ENCODE assay signal across 1 fruit fly cellular context in the genomic region with DNA sequence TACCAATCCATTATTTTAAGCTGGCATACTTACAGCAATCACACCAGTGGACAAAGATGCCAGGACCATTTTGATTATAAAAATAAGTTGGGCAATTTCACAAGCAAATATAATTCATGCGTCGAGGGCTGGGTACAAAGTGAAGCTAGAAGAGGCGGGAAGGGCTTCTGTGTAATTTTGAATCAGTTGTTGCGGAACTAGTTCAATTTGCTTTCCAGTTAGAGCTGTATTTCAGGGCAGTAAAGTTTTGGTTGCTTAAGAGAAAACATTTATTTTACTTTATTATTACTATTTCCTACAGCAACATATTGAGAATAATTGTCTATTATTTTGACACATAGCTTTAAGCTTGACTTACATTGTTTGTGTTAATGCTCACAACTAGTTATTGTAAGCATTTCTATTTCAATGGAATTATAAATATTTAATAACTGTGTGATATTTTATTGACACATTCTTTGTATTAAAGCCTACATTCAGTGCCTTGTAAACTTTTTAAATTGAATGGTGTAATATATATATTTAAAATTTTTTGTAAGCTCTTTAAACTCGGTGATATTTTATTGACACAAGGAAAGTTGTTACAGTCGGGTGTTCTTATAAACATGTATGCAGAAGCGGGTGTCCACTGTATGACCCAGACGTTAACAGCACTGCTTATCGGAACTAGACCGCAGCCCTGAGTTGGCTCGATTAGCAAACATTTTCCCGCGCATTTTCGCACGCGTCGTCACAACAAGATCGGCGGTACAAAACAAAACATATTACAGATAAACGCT.
TF ChIP-seq lines count a peak whose summit lies in the region.

A gene (minus strand): TSS at position 150 of the 779 bp plus-strand sequence.
A gene (plus strand): TSS at position 669 of the 779 bp plus-strand sequence.

TF ChIP-seq in whole organism, embryonic, 481 proteins besides CTCF, POLR2A, EP300 and RAD21 (continued from another document and continues in another):
- TF ChIP-seq HLH4C (GFP tag; IDR thresholded peaks at IDR 0.05; lab: Robert Waterston, UW; ENCODE audit: partially characterized antibody) (no peak), fd96Cb (tag; optimal IDR thresholded peaks at IDR 0.05; lab: Kevin White, UChicago) (peak; percentile 63), CG7786 (GFP tag; optimal IDR thresholded peaks at IDR 0.05; lab: Kevin White, UChicago) (peak; percentile 52), mam (GFP tag; optimal IDR thresholded peaks at IDR 0.05; lab: Kevin White, UChicago) (peak; percentile 74), ewg (GFP tag; optimal IDR thresholded peaks at IDR 0.05; lab: Kevin White, UChicago) (peak; percentile 42), Dek (tag; optimal IDR thresholded peaks at IDR 0.05; lab: Kevin White, UChicago) (peak; percentile 78), H15 (GFP tag; IDR thresholded peaks at IDR 0.05; lab: Robert Waterston, UW) (peak; percentile 79; the same call in 2 of the 3 replicates), tup (GFP tag; optimal IDR thresholded peaks at IDR 0.05; lab: Kevin White, UChicago) (peak; percentile 33), CG6813 (GFP tag; optimal IDR thresholded peaks at IDR 0.05; lab: Kevin White, UChicago) (peak; percentile 47), CG33213 (GFP tag; optimal IDR thresholded peaks at IDR 0.05; lab: Kevin White, UChicago) (no peak), CG3726 (GFP tag; IDR thresholded peaks at IDR 0.05; lab: Robert Waterston, UW) (peak; percentile 70; the same call in 1 of the 3 replicates), hbn (GFP tag; IDR thresholded peaks at IDR 0.05; lab: Robert Waterston, UW; ENCODE audit: partially characterized antibody) (no peak), CG18599 (GFP tag; optimal IDR thresholded peaks at IDR 0.05; lab: Kevin White, UChicago) (peak; percentile 81), CG2120 (GFP tag; optimal IDR thresholded peaks at IDR 0.05; lab: Kevin White, UChicago) (peak; percentile 85), grn (GFP tag; optimal IDR thresholded peaks at IDR 0.05; lab: Kevin White, UChicago) (no peak), CG1233 (GFP tag; optimal IDR thresholded peaks at IDR 0.05; lab: Kevin White, UChicago) (peak; percentile 73), br (optimal IDR thresholded peaks at IDR 0.05; lab: Kevin White, UChicago) (no peak), ro (GFP tag; IDR thresholded peaks at IDR 0.05; lab: Robert Waterston, UW) (peak; percentile 32; the same call in 1 of the 2 replicates), croc (GFP tag; conservative IDR thresholded peaks at IDR 0.05; lab: Robert Waterston, UW) (peak; percentile 56), Fer1 (GFP tag; optimal IDR thresholded peaks at IDR 0.05; lab: Kevin White, UChicago) (no peak), D19B (GFP tag; optimal IDR thresholded peaks at IDR 0.05; lab: Kevin White, UChicago) (peak; percentile 67), Jarid2 (GFP tag; optimal IDR thresholded peaks at IDR 0.05; lab: Kevin White, UChicago) (peak; percentile 20), fd64A (GFP tag; optimal IDR thresholded peaks at IDR 0.05; lab: Kevin White, UChicago) (no peak), gro (GFP tag; optimal IDR thresholded peaks at IDR 0.05; lab: Kevin White, UChicago) (no peak), Sry-β (GFP tag; optimal IDR thresholded peaks at IDR 0.05; lab: Kevin White, UChicago) (peak; percentile 30), kni (GFP tag; optimal IDR thresholded peaks at IDR 0.05; lab: Kevin White, UChicago) (peak; percentile 76), ftz-f1 (GFP tag; optimal IDR thresholded peaks at IDR 0.05; lab: Kevin White, UChicago) (no peak), Antp (GFP tag; optimal IDR thresholded peaks at IDR 0.05; lab: Kevin White, UChicago) (peak; percentile 58), CG7963 (GFP tag; IDR thresholded peaks at IDR 0.05; lab: Robert Waterston, UW; ENCODE audit: partially characterized antibody) (no peak), CG10147 (GFP tag; optimal IDR thresholded peaks at IDR 0.05; lab: Kevin White, UChicago) (peak; percentile 68), Vsx1 (GFP tag; optimal IDR thresholded peaks at IDR 0.05; lab: Kevin White, UChicago) (no peak), CG10321 (GFP tag; IDR thresholded peaks at IDR 0.05; lab: Robert Waterston, UW) (no peak), chif (GFP tag; optimal IDR thresholded peaks at IDR 0.05; lab: Kevin White, UChicago) (peak in 1 of 2 experiments; percentile 66), Ptx1 (GFP tag; IDR thresholded peaks at IDR 0.05; lab: Robert Waterston, UW) (peak; percentile 84), pzg (GFP tag; optimal IDR thresholded peaks at IDR 0.05; lab: Kevin White, UChicago) (peak; percentile 49), dimm (GFP tag; IDR thresholded peaks at IDR 0.05; lab: Robert Waterston, UW) (peak; percentile 38; the same call in 1 of the 2 replicates), grau (tag; optimal IDR thresholded peaks at IDR 0.05; lab: Kevin White, UChicago) (peak; percentile 98), zfh2 (GFP tag; optimal IDR thresholded peaks at IDR 0.05; lab: Kevin White, UChicago) (peak; percentile 74), bsh (GFP tag; optimal IDR thresholded peaks at IDR 0.05; lab: Kevin White, UChicago) (peak in 1 of 2 experiments; percentile 66), CG10565 (GFP tag; optimal IDR thresholded peaks at IDR 0.05; lab: Kevin White, UChicago) (no peak), CG11695 (GFP tag; IDR thresholded peaks at IDR 0.05; lab: Robert Waterston, UW) (peak; percentile 60; the same call in 1 of the 3 replicates), corto (GFP tag; optimal IDR thresholded peaks at IDR 0.05; lab: Kevin White, UChicago) (no peak), ara (GFP tag; IDR thresholded peaks at IDR 0.05; lab: Robert Waterston, UW) (peak; percentile 56), NC2β (GFP tag; optimal IDR thresholded peaks at IDR 0.05; lab: Kevin White, UChicago) (no peak), CG17568 (GFP tag; optimal IDR thresholded peaks at IDR 0.05; lab: Kevin White, UChicago) (no peak), CG5953 (GFP tag; IDR thresholded peaks at IDR 0.05; lab: Robert Waterston, UW) (peak; percentile 35; the same call in 1 of the 2 replicates), Xbp1 (GFP tag; optimal IDR thresholded peaks at IDR 0.05; lab: Kevin White, UChicago) (peak; percentile 88), ttk (GFP tag; IDR thresholded peaks at IDR 0.05; lab: Robert Waterston, UW) (peak; percentile 55; the same call in 1 of the 2 replicates), CG30403 (GFP tag; optimal IDR thresholded peaks at IDR 0.05; lab: Kevin White, UChicago) (peak; percentile 90), CG1647 (GFP tag; optimal IDR thresholded peaks at IDR 0.05; lab: Kevin White, UChicago) (no peak), pfk (GFP tag; optimal IDR thresholded peaks at IDR 0.05; lab: Kevin White, UChicago) (no peak), crp (GFP tag; optimal IDR thresholded peaks at IDR 0.05; lab: Kevin White, UChicago) (peak in 1 of 2 experiments; percentile 42), yki (optimal IDR thresholded peaks at IDR 0.05; lab: Kevin White, UChicago) (no peak), zf30C (GFP tag; optimal IDR thresholded peaks at IDR 0.05; lab: Kevin White, UChicago) (no peak), mld (GFP tag; IDR thresholded peaks at IDR 0.05; lab: Robert Waterston, UW; ENCODE audit: partially characterized antibody) (no peak), Neu2 (GFP tag; optimal IDR thresholded peaks at IDR 0.05; lab: Kevin White, UChicago; ENCODE audit: borderline replicate concordance) (no peak), cato (GFP tag; optimal IDR thresholded peaks at IDR 0.05; lab: Kevin White, UChicago; ENCODE audit: borderline replicate concordance) (peak; percentile 47), Hsf (GFP tag; optimal IDR thresholded peaks at IDR 0.05; lab: Kevin White, UChicago) (peak; percentile 74), Rx (GFP tag; IDR thresholded peaks at IDR 0.05; lab: Robert Waterston, UW) (peak; percentile 48; the same call in 1 of the 2 replicates), caup (GFP tag; optimal IDR thresholded peaks at IDR 0.05; lab: Kevin White, UChicago; ENCODE audit: severe bottlenecking) (peak; percentile 59), CG3407 (GFP tag; optimal IDR thresholded peaks at IDR 0.05; lab: Kevin White, UChicago) (peak; percentile 38), toy (GFP tag; IDR thresholded peaks at IDR 0.05; lab: Robert Waterston, UW) (peak; percentile 67; the same call in 1 of the 2 replicates), ase (GFP tag; IDR thresholded peaks at IDR 0.05; lab: Robert Waterston, UW) (peak; percentile 69; the same call in 1 of the 3 replicates), chinmo (GFP tag; IDR thresholded peaks at IDR 0.05; lab: Robert Waterston, UW; ENCODE audit: partially characterized antibody) (no peak), CG15479 (GFP tag; optimal IDR thresholded peaks at IDR 0.05; lab: Kevin White, UChicago) (no peak), esg (GFP tag; conservative IDR thresholded peaks at IDR 0.05; lab: Robert Waterston, UW) (peak; percentile 82), CG17829 (tag; optimal IDR thresholded peaks at IDR 0.05; lab: Kevin White, UChicago) (peak; percentile 81), Dref (GFP tag; IDR thresholded peaks at IDR 0.05; lab: Robert Waterston, UW) (peak; percentile 57), CG2202 (tag; optimal IDR thresholded peaks at IDR 0.05; lab: Kevin White, UChicago) (peak; percentile 22), sisA (GFP tag; IDR thresholded peaks at IDR 0.05; lab: Robert Waterston, UW) (peak; percentile 86), Tbp (GFP tag; optimal IDR thresholded peaks at IDR 0.05; lab: Kevin White, UChicago) (no peak), CHES-1-like (GFP tag; optimal IDR thresholded peaks at IDR 0.05; lab: Kevin White, UChicago) (no peak), Taf1 (GFP tag; IDR thresholded peaks at IDR 0.05; lab: Robert Waterston, UW) (peak; percentile 58; the same call in 1 of the 2 replicates), HmgD (GFP tag; optimal IDR thresholded peaks at IDR 0.05; lab: Kevin White, UChicago) (no peak), sna (GFP tag; IDR thresholded peaks at IDR 0.05; lab: Robert Waterston, UW; ENCODE audit: partially characterized antibody) (no peak), CG6689 (GFP tag; IDR thresholded peaks at IDR 0.05; lab: Robert Waterston, UW) (peak; percentile 81), Ravus (GFP tag; IDR thresholded peaks at IDR 0.05; lab: Robert Waterston, UW) (no peak), CG6854 (GFP tag; optimal IDR thresholded peaks at IDR 0.05; lab: Kevin White, UChicago) (no peak), CG17802 (tag; optimal IDR thresholded peaks at IDR 0.05; lab: Kevin White, UChicago) (peak; percentile 15), gcm (GFP tag; optimal IDR thresholded peaks at IDR 0.05; lab: Kevin White, UChicago) (peak; percentile 63), maf-S (GFP tag; optimal IDR thresholded peaks at IDR 0.05; lab: Kevin White, UChicago) (peak; percentile 23), CG9215 (GFP tag; IDR thresholded peaks at IDR 0.05; lab: Robert Waterston, UW) (peak; percentile 83), pb (GFP tag; optimal IDR thresholded peaks at IDR 0.05; lab: Kevin White, UChicago) (no peak), CG8359 (GFP tag; optimal IDR thresholded peaks at IDR 0.05; lab: Kevin White, UChicago; ENCODE audit: borderline replicate concordance) (peak; percentile 33), nom (GFP tag; optimal IDR thresholded peaks at IDR 0.05; lab: Kevin White, UChicago) (peak; percentile 59), CG2678 (tag; optimal IDR thresholded peaks at IDR 0.05; lab: Kevin White, UChicago) (no peak), so (GFP tag; IDR thresholded peaks at IDR 0.05; lab: Robert Waterston, UW) (0 out of 3 replicates have a peak, but pooled peaks have one; percentile 45), CG17612 (GFP tag; IDR thresholded peaks at IDR 0.05; lab: Robert Waterston, UW) (no peak), lilli (GFP tag; optimal IDR thresholded peaks at IDR 0.05; lab: Kevin White, UChicago) (peak; percentile 72), odd (GFP tag; optimal IDR thresholded peaks at IDR 0.05; lab: Kevin White, UChicago) (no peak), CG13296 (GFP tag; optimal IDR thresholded peaks at IDR 0.05; lab: Kevin White, UChicago) (peak; percentile 69), sens (GFP tag; lab: Kevin White, UChicago) (peak; percentile 91), CG15696 (tag; optimal IDR thresholded peaks at IDR 0.05; lab: Kevin White, UChicago) (peak; percentile 72), bcd (GFP tag; optimal IDR thresholded peaks at IDR 0.05; lab: Kevin White, UChicago) (peak; percentile 83), zen (tag; optimal IDR thresholded peaks at IDR 0.05; lab: Kevin White, UChicago) (peak; percentile 38), CG2116 (GFP tag; optimal IDR thresholded peaks at IDR 0.05; lab: Kevin White, UChicago) (peak; percentile 97), E2f1 (GFP tag; IDR thresholded peaks at IDR 0.05; lab: Robert Waterston, UW) (peak; percentile 93), GATAe (GFP tag; conservative IDR thresholded peaks at IDR 0.05; lab: Robert Waterston, UW) (peak; percentile 33), HLH54F (GFP tag; optimal IDR thresholded peaks at IDR 0.05; lab: Kevin White, UChicago) (peak; percentile 71), z (GFP tag; IDR thresholded peaks at IDR 0.05; lab: Robert Waterston, UW) (no peak), nau (GFP tag; optimal IDR thresholded peaks at IDR 0.05; lab: Kevin White, UChicago) (no peak), sd (tag; optimal IDR thresholded peaks at IDR 0.05; lab: Kevin White, UChicago) (no peak), cwo (GFP tag; optimal IDR thresholded peaks at IDR 0.05; lab: Kevin White, UChicago) (peak; percentile 49), sug (tag; optimal IDR thresholded peaks at IDR 0.05; lab: Kevin White, UChicago) (peak; percentile 82), gsb (GFP tag; IDR thresholded peaks at IDR 0.05; lab: Robert Waterston, UW) (0 out of 2 replicates have a peak, but pooled peaks have one; percentile 19), ci (GFP tag; IDR thresholded peaks at IDR 0.05; lab: Robert Waterston, UW) (peak; percentile 69), NFAT (GFP tag; IDR thresholded peaks at IDR 0.05; lab: Robert Waterston, UW) (peak; percentile 93), CG33557 (GFP tag; optimal IDR thresholded peaks at IDR 0.05; lab: Kevin White, UChicago) (peak; percentile 76), Ets65A (GFP tag; lab: Kevin White, UChicago) (peak; percentile 97), Dad (GFP tag; optimal IDR thresholded peaks at IDR 0.05; lab: Kevin White, UChicago) (no peak), CG16863 (GFP tag; optimal IDR thresholded peaks at IDR 0.05; lab: Kevin White, UChicago) (peak; percentile 23), CG4282 (GFP tag; optimal IDR thresholded peaks at IDR 0.05; lab: Kevin White, UChicago) (peak; percentile 40), mirr (GFP tag; optimal IDR thresholded peaks at IDR 0.05; lab: Kevin White, UChicago) (no peak), CG15514 (GFP tag; optimal IDR thresholded peaks at IDR 0.05; lab: Kevin White, UChicago) (peak; percentile 98), CG12155 (GFP tag; optimal IDR thresholded peaks at IDR 0.05; lab: Kevin White, UChicago) (peak; percentile 84), MBD-R2 (GFP tag; IDR thresholded peaks at IDR 0.05; lab: Robert Waterston, UW) (peak; percentile 78), Oaz (GFP tag; IDR thresholded peaks at IDR 0.05; lab: Robert Waterston, UW) (0 out of 2 replicates have a peak, but pooled peaks have one; percentile 29), pnt (GFP tag; optimal IDR thresholded peaks at IDR 0.05; lab: Kevin White, UChicago) (peak; percentile 45), jing (GFP tag; optimal IDR thresholded peaks at IDR 0.05; lab: Kevin White, UChicago) (no peak)
